In the genomic region with DNA sequence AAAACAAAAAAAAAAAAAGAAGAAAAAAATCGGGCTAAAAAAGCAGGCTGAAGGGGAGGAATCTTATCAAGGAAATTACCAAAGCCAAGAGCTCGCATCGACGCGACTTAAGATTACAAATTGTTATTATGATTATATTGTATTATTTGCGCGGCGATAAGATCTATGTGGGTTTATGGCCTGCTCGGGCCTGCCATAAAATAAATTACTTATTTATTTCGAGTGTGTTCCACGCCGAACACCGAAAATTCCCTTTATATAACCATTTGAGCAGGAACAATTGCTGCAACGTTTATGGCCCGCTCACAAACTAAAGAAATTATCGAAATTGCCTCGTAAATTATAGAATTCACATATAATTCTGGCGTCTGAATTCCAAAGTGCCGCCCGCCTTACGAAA, we compare ENCODE assay signal across 1 fruit fly cellular context.
TF ChIP-seq lines count a peak whose summit lies in the region.

No protein-coding gene starts in this region.

TF ChIP-seq in whole organism, embryonic, 481 proteins besides CTCF, POLR2A, EP300 and RAD21 (continued from another document):
- TF ChIP-seq CG13296 (GFP tag; optimal IDR thresholded peaks at IDR 0.05; lab: Kevin White, UChicago) (peak; percentile 54), Jarid2 (GFP tag; optimal IDR thresholded peaks at IDR 0.05; lab: Kevin White, UChicago) (peak; percentile 17), CG10543 (GFP tag; optimal IDR thresholded peaks at IDR 0.05; lab: Kevin White, UChicago) (peak; percentile 45), Fer2 (tag; optimal IDR thresholded peaks at IDR 0.05; lab: Kevin White, UChicago) (no peak), onecut (GFP tag; IDR thresholded peaks at IDR 0.05; lab: Robert Waterston, UW) (no peak), CG12391 (tag; optimal IDR thresholded peaks at IDR 0.05; lab: Kevin White, UChicago) (no peak), unpg (GFP tag; optimal IDR thresholded peaks at IDR 0.05; lab: Kevin White, UChicago) (peak; percentile 51), H15 (GFP tag; IDR thresholded peaks at IDR 0.05; lab: Robert Waterston, UW) (no peak), CG4360 (GFP tag; IDR thresholded peaks at IDR 0.05; lab: Robert Waterston, UW) (no peak), Hsf (GFP tag; optimal IDR thresholded peaks at IDR 0.05; lab: Kevin White, UChicago) (no peak), CG7839 (tag; optimal IDR thresholded peaks at IDR 0.05; lab: Kevin White, UChicago) (peak; percentile 10), Hr51 (GFP tag; optimal IDR thresholded peaks at IDR 0.05; lab: Kevin White, UChicago) (peak in 1 of 2 experiments; percentile 47), wdn (GFP tag; IDR thresholded peaks at IDR 0.05; lab: Robert Waterston, UW) (no peak), CG5180 (GFP tag; optimal IDR thresholded peaks at IDR 0.05; lab: Kevin White, UChicago) (peak; percentile 0), CG3281 (GFP tag; optimal IDR thresholded peaks at IDR 0.05; lab: Kevin White, UChicago) (peak; percentile 37), gsb (GFP tag; IDR thresholded peaks at IDR 0.05; lab: Robert Waterston, UW) (no peak), sens (GFP tag; lab: Kevin White, UChicago) (peak; percentile 89), schlank (tag; optimal IDR thresholded peaks at IDR 0.05; lab: Kevin White, UChicago) (no peak), MESR4 (GFP tag; optimal IDR thresholded peaks at IDR 0.05; lab: Kevin White, UChicago) (no peak), CG15011 (GFP tag; optimal IDR thresholded peaks at IDR 0.05; lab: Kevin White, UChicago) (no peak), CG31224 (GFP tag; IDR thresholded peaks at IDR 0.05; lab: Robert Waterston, UW) (0 out of 2 replicates have a peak, but pooled peaks have one; percentile 13), kni (GFP tag; optimal IDR thresholded peaks at IDR 0.05; lab: Kevin White, UChicago) (no peak), CG8388 (GFP tag; optimal IDR thresholded peaks at IDR 0.05; lab: Kevin White, UChicago) (peak; percentile 10), CG9817 (tag; optimal IDR thresholded peaks at IDR 0.05; lab: Kevin White, UChicago) (no peak), CG16813 (GFP tag; IDR thresholded peaks at IDR 0.05; lab: Robert Waterston, UW; ENCODE audit: partially characterized antibody) (no peak), CG33557 (GFP tag; optimal IDR thresholded peaks at IDR 0.05; lab: Kevin White, UChicago) (no peak), sug (tag; optimal IDR thresholded peaks at IDR 0.05; lab: Kevin White, UChicago) (peak; percentile 55), ham (GFP tag; IDR thresholded peaks at IDR 0.05; lab: Robert Waterston, UW) (no peak), pb (GFP tag; optimal IDR thresholded peaks at IDR 0.05; lab: Kevin White, UChicago) (no peak), knrl (GFP tag; IDR thresholded peaks at IDR 0.05; lab: Robert Waterston, UW; ENCODE audit: partially characterized antibody) (no peak), jumu (GFP tag; optimal IDR thresholded peaks at IDR 0.05; lab: Kevin White, UChicago) (no peak), Dll (GFP tag; IDR thresholded peaks at IDR 0.05; lab: Robert Waterston, UW; ENCODE audit: partially characterized antibody) (no peak), D (optimal IDR thresholded peaks at IDR 0.05; lab: Kevin White, UChicago) (no peak), D (GFP tag; optimal IDR thresholded peaks at IDR 0.05; lab: Kevin White, UChicago) (no peak), ara (GFP tag; IDR thresholded peaks at IDR 0.05; lab: Robert Waterston, UW) (no peak), Oli (tag; optimal IDR thresholded peaks at IDR 0.05; lab: Kevin White, UChicago) (no peak), oc (tag; optimal IDR thresholded peaks at IDR 0.05; lab: Kevin White, UChicago) (no peak), Hey (tag; optimal IDR thresholded peaks at IDR 0.05; lab: Kevin White, UChicago) (no peak), cato (GFP tag; optimal IDR thresholded peaks at IDR 0.05; lab: Kevin White, UChicago; ENCODE audit: borderline replicate concordance) (no peak), zfh2 (GFP tag; optimal IDR thresholded peaks at IDR 0.05; lab: Kevin White, UChicago) (no peak), Bdp1 (GFP tag; optimal IDR thresholded peaks at IDR 0.05; lab: Kevin White, UChicago) (no peak), Atf-2 (GFP tag; optimal IDR thresholded peaks at IDR 0.05; lab: Kevin White, UChicago) (no peak), br (optimal IDR thresholded peaks at IDR 0.05; lab: Kevin White, UChicago) (no peak), sisA (GFP tag; IDR thresholded peaks at IDR 0.05; lab: Robert Waterston, UW) (no peak), CG15269 (tag; optimal IDR thresholded peaks at IDR 0.05; lab: Kevin White, UChicago) (peak; percentile 39), CG7745 (tag; optimal IDR thresholded peaks at IDR 0.05; lab: Kevin White, UChicago) (no peak), sim (GFP tag; IDR thresholded peaks at IDR 0.05; lab: Robert Waterston, UW) (no peak), CG8290 (GFP tag; optimal IDR thresholded peaks at IDR 0.05; lab: Kevin White, UChicago) (no peak), CG8290 (tag; optimal IDR thresholded peaks at IDR 0.05; lab: Kevin White, UChicago) (no peak), Spps (tag; optimal IDR thresholded peaks at IDR 0.05; lab: Kevin White, UChicago) (no peak), Gug (GFP tag; IDR thresholded peaks at IDR 0.05; lab: Robert Waterston, UW) (no peak), CG6765 (GFP tag; optimal IDR thresholded peaks at IDR 0.05; lab: Kevin White, UChicago) (peak; percentile 9), Doc2 (GFP tag; IDR thresholded peaks at IDR 0.05; lab: Robert Waterston, UW) (no peak), GATAe (GFP tag; conservative IDR thresholded peaks at IDR 0.05; lab: Robert Waterston, UW) (0 out of 2 replicates have a peak, but pooled peaks have one; percentile 30), ase (GFP tag; IDR thresholded peaks at IDR 0.05; lab: Robert Waterston, UW) (no peak), bcd (GFP tag; optimal IDR thresholded peaks at IDR 0.05; lab: Kevin White, UChicago) (no peak), ATbp (GFP tag; optimal IDR thresholded peaks at IDR 0.05; lab: Kevin White, UChicago) (peak; percentile 19), cas (GFP tag; IDR thresholded peaks at IDR 0.05; lab: Robert Waterston, UW) (no peak), pfk (GFP tag; optimal IDR thresholded peaks at IDR 0.05; lab: Kevin White, UChicago) (no peak), caup (GFP tag; optimal IDR thresholded peaks at IDR 0.05; lab: Kevin White, UChicago; ENCODE audit: severe bottlenecking) (peak; percentile 5), Meics (GFP tag; optimal IDR thresholded peaks at IDR 0.05; lab: Kevin White, UChicago) (peak; percentile 22), z (GFP tag; IDR thresholded peaks at IDR 0.05; lab: Robert Waterston, UW) (no peak), CG33213 (GFP tag; optimal IDR thresholded peaks at IDR 0.05; lab: Kevin White, UChicago) (no peak), CG14014 (GFP tag; IDR thresholded peaks at IDR 0.05; lab: Robert Waterston, UW) (no peak), mirr (GFP tag; optimal IDR thresholded peaks at IDR 0.05; lab: Kevin White, UChicago) (no peak), CG30403 (GFP tag; optimal IDR thresholded peaks at IDR 0.05; lab: Kevin White, UChicago) (no peak), shn (GFP tag; optimal IDR thresholded peaks at IDR 0.05; lab: Kevin White, UChicago) (no peak), CG34376 (GFP tag; optimal IDR thresholded peaks at IDR 0.05; lab: Kevin White, UChicago) (peak; percentile 55), pum (GFP tag; optimal IDR thresholded peaks at IDR 0.05; lab: Kevin White, UChicago) (no peak), dati (GFP tag; IDR thresholded peaks at IDR 0.05; lab: Robert Waterston, UW) (no peak), CG14050 (GFP tag; IDR thresholded peaks at IDR 0.05; lab: Robert Waterston, UW) (no peak), fd3F (GFP tag; optimal IDR thresholded peaks at IDR 0.05; lab: Kevin White, UChicago) (no peak), zen (tag; optimal IDR thresholded peaks at IDR 0.05; lab: Kevin White, UChicago) (no peak), abd-A (tag; optimal IDR thresholded peaks at IDR 0.05; lab: Kevin White, UChicago) (no peak), CG17568 (GFP tag; optimal IDR thresholded peaks at IDR 0.05; lab: Kevin White, UChicago) (peak; percentile 33), row (GFP tag; IDR thresholded peaks at IDR 0.05; lab: Robert Waterston, UW) (peak; percentile 28; the same call in 1 of the 3 replicates), HLH4C (GFP tag; IDR thresholded peaks at IDR 0.05; lab: Robert Waterston, UW; ENCODE audit: partially characterized antibody) (no peak), yki (optimal IDR thresholded peaks at IDR 0.05; lab: Kevin White, UChicago) (no peak), CG4617 (GFP tag; optimal IDR thresholded peaks at IDR 0.05; lab: Kevin White, UChicago; ENCODE audit: borderline replicate concordance) (no peak), HLH54F (GFP tag; optimal IDR thresholded peaks at IDR 0.05; lab: Kevin White, UChicago) (no peak), CG11085 (GFP tag; IDR thresholded peaks at IDR 0.05; lab: Robert Waterston, UW) (no peak), YL-1 (GFP tag; optimal IDR thresholded peaks at IDR 0.05; lab: Kevin White, UChicago) (no peak), CG1529 (GFP tag; optimal IDR thresholded peaks at IDR 0.05; lab: Kevin White, UChicago) (peak; percentile 26), sens-2 (GFP tag; IDR thresholded peaks at IDR 0.05; lab: Robert Waterston, UW) (no peak), Sox100B (GFP tag; optimal IDR thresholded peaks at IDR 0.05; lab: Kevin White, UChicago) (peak; percentile 3), ac (GFP tag; optimal IDR thresholded peaks at IDR 0.05; lab: Kevin White, UChicago) (no peak), lov (optimal IDR thresholded peaks at IDR 0.05; lab: Kevin White, UChicago) (no peak), lov (GFP tag; IDR thresholded peaks at IDR 0.05; lab: Robert Waterston, UW) (no peak), bsh (GFP tag; optimal IDR thresholded peaks at IDR 0.05; lab: Kevin White, UChicago) (peak in 1 of 2 experiments; percentile 3), hkb (optimal IDR thresholded peaks at IDR 0.05; lab: Kevin White, UChicago) (no peak), hkb (GFP tag; IDR thresholded peaks at IDR 0.05; lab: Robert Waterston, UW) (no peak), scrt (GFP tag; optimal IDR thresholded peaks at IDR 0.05; lab: Kevin White, UChicago) (no peak)
